Worm (Caenorhabditis elegans): ENCODE data around the gene fipp-1.

Gene fipp-1

DNA sequence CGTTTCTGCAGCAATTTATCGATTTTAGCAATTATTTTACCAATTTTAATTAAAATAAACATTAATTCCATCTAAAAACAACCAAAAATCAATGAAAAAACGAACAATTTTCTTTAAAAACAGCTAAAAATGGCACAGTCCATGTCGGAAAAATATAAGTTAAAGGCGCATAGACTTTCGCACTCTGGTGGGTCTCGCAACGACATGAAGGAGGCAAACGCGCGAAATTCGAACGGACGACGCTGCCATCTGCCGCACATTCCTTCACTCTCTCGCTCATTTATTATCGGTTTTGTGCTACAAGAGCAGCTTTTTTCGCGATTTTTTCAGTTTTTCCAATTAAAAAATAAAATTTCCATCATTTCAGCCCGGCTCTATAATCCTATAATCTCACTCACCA is 24.8 kb upstream of the fipp-1 start, which contains the start of gene mcm-7 (continued):
- TF ChIP-seq snpc-4 (tag; optimal IDR thresholded peaks at IDR 0.05) (peak; percentile 1), nhr-77 (tag; optimal IDR thresholded peaks at IDR 0.05) (no peak), pha-4 (tag; optimal IDR thresholded peaks at IDR 0.05) (no peak), skn-1 (tag; optimal IDR thresholded peaks at IDR 0.05) (no peak), fos-1 (tag; optimal IDR thresholded peaks at IDR 0.05) (no peak), ztf-11 (tag; optimal IDR thresholded peaks at IDR 0.05) (no peak), unc-62 (GFP tag; optimal IDR thresholded peaks at IDR 0.05) (no peak), tbx-2 (tag; optimal IDR thresholded peaks at IDR 0.05) (no peak), fkh-2 (tag; optimal IDR thresholded peaks at IDR 0.05) (no peak), mml-1 (tag; optimal IDR thresholded peaks at IDR 0.05) (no peak), hmg-11 (tag; optimal IDR thresholded peaks at IDR 0.05) (peak; percentile 74), unc-39 (tag; optimal IDR thresholded peaks at IDR 0.05) (no peak), lin-15B (tag; optimal IDR thresholded peaks at IDR 0.05) (peak; percentile 75), elt-2 (tag; optimal IDR thresholded peaks at IDR 0.05) (peak; percentile 35), sea-2 (GFP tag; optimal IDR thresholded peaks at IDR 0.05) (no peak), fkh-10 (GFP tag; optimal IDR thresholded peaks at IDR 0.05) (no peak), ceh-28 (tag; optimal IDR thresholded peaks at IDR 0.05) (no peak), nhr-237 (tag; optimal IDR thresholded peaks at IDR 0.05) (no peak)

DNA sequence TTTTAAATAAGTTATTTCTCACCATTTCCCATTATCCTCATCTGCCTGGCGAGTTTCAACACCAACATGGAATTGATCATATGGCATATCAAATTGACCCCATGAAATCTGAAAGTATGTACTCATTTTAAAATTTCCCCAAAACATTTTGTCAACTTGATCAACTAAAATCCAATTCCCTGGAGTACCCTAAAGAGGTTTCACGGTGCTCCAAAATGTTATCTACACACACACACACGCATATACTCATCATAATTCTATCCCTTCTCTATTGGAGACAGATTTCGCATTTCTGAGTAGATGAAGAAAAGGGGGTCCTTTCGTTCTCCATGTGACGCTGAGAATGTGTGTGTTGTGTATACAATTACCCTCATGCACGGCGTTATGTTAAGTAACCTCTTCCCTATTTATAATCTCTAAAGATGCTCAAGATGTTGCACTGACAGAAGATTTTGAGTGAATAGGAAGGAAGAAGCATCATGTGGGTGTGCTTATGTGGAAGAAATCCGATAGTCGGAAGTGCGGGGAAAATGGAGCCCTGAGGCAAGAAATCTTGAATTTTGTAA is 15.5 kb upstream of the fipp-1 start:
- TF ChIP-seq mdl-1 (tag; optimal IDR thresholded peaks at IDR 0.05) = no peak
- no peak for TF ChIP-seq R02D3.7 (tag; optimal IDR thresholded peaks at IDR 0.05)
- no peak for TF ChIP-seq elt-1 (tag; optimal IDR thresholded peaks at IDR 0.05)
- no peak for TF ChIP-seq nhr-11 (tag; optimal IDR thresholded peaks at IDR 0.05)
- no peak for TF ChIP-seq skn-1 (tag; optimal IDR thresholded peaks at IDR 0.05)
- no peak for TF ChIP-seq jun-1 (tag; optimal IDR thresholded peaks at IDR 0.05)
- no peak for TF ChIP-seq ceh-9 (tag; optimal IDR thresholded peaks at IDR 0.05)
- TF ChIP-seq mml-1 (tag; optimal IDR thresholded peaks at IDR 0.05) = no peak
- TF ChIP-seq aly-2 (tag; optimal IDR thresholded peaks at IDR 0.05) = no peak
- TF ChIP-seq pha-4 (tag; optimal IDR thresholded peaks at IDR 0.05) = no peak
- no peak for TF ChIP-seq elt-3 (tag; optimal IDR thresholded peaks at IDR 0.05)
- no peak for TF ChIP-seq ama-1 (optimal IDR thresholded peaks at IDR 0.05)
- TF ChIP-seq unc-62 (GFP tag; optimal IDR thresholded peaks at IDR 0.05) = no peak
- TF ChIP-seq fos-1 (tag; optimal IDR thresholded peaks at IDR 0.05) = no peak

DNA sequence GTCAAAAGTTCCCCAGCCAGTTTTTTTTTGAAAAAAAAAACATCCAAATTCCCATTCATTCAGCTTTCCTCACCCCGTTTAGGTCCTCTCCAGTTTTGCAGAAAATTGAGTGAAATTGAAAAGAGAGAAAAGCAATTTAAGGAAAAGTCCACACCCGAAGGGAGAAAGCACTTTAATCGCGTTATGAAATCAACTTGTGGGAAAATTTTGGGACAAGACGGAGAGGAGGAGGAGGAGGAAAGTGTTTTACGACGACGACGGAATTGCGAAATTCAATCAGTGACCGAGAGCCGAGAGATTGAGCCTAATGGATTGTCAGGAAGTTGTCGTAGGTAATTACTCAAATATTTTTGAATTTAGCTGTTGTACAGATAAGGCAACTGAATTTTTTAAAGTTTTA is 14.2 kb upstream of the fipp-1 start:
- TF ChIP-seq sea-2 (GFP tag; optimal IDR thresholded peaks at IDR 0.05) (no peak), egl-5 (tag; optimal IDR thresholded peaks at IDR 0.05) (no peak), nhr-43 (tag; optimal IDR thresholded peaks at IDR 0.05; ENCODE audit: poor library complexity, severe bottlenecking) (no peak), nhr-76 (tag; optimal IDR thresholded peaks at IDR 0.05) (no peak), R02D3.7 (tag; optimal IDR thresholded peaks at IDR 0.05) (no peak), hmg-11 (tag; optimal IDR thresholded peaks at IDR 0.05) (no peak), nfya-1 (tag; optimal IDR thresholded peaks at IDR 0.05; ENCODE audit: insufficient read depth) (no peak), nhr-25 (tag; optimal IDR thresholded peaks at IDR 0.05) (no peak), fos-1 (tag; optimal IDR thresholded peaks at IDR 0.05) (no peak), tbx-2 (tag; optimal IDR thresholded peaks at IDR 0.05) (no peak), ceh-82 (tag; optimal IDR thresholded peaks at IDR 0.05) (no peak), fkh-10 (GFP tag; optimal IDR thresholded peaks at IDR 0.05) (no peak), eor-1 (tag; optimal IDR thresholded peaks at IDR 0.05) (no peak), daf-12 (tag; optimal IDR thresholded peaks at IDR 0.05) (no peak), nhr-23 (tag; optimal IDR thresholded peaks at IDR 0.05) (no peak), elt-1 (tag; optimal IDR thresholded peaks at IDR 0.05) (no peak)

DNA sequence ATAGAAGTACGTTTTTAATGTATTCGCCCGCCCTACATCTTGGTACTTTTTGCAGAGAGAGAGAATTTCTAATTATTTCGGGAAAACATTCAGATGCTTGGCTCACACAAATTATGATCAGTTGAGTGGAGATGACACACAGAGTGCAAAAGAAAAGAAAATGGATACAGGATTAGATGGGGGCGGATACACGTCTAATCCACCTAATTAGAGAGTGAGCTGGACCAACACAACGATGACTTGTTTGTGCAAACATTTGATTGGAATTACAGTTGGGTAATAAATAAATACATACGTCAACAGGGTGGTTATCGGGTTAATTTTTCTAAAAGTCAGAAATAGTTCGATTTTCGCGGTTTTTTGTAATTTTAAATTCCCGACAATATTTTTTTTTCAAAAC is 12.5 kb upstream of the fipp-1 start:
- no peak for TF ChIP-seq zag-1 (tag; optimal IDR thresholded peaks at IDR 0.05)
- no peak for TF ChIP-seq nfya-1 (tag; optimal IDR thresholded peaks at IDR 0.05; ENCODE audit: insufficient read depth)
- no peak for TF ChIP-seq nhr-11 (tag; optimal IDR thresholded peaks at IDR 0.05)
- no peak for TF ChIP-seq mml-1 (tag; optimal IDR thresholded peaks at IDR 0.05)
- no peak for TF ChIP-seq tbx-2 (tag; optimal IDR thresholded peaks at IDR 0.05)
